Fruit fly (Drosophila melanogaster) whole organism, prepupa: ENCODE data around the gene cass.

Experiments used
- CG10669 ChIP-seq: fragments of 200-800 bp; sonication (Bioruptor generic); optimal IDR thresholded peaks from 3 replicates; lab custom pipeline; 2018; ENCODE audit warnings: missing biosample characterization, mild to moderate bottlenecking, missing genetic modification characterization, moderate library complexity
- CG11902 ChIP-seq: fragments of 200-800 bp; sonication (Bioruptor generic); optimal IDR thresholded peaks from 3 replicates; lab custom pipeline; 2016; ENCODE audit warnings: missing biosample characterization, missing genetic modification characterization
- CG16779 ChIP-seq: fragments of 200-800 bp; sonication (Bioruptor generic); optimal IDR thresholded peaks from 3 replicates; lab custom pipeline; 2017; ENCODE audit warnings: missing biosample characterization, mild to moderate bottlenecking, missing genetic modification characterization
- CG8632 ChIP-seq: fragments of 200-800 bp; sonication (Bioruptor generic); optimal IDR thresholded peaks from 3 replicates; lab custom pipeline; 2016; ENCODE audit warnings: missing biosample characterization, missing genetic modification characterization
- Eip75B ChIP-seq: fragments of 200-800 bp; sonication (Bioruptor generic); optimal IDR thresholded peaks from 3 replicates; lab custom pipeline; 2016; ENCODE audit warnings: missing biosample characterization, missing genetic modification characterization
- Hr4 ChIP-seq: fragments of 200-800 bp; sonication (Bioruptor generic); optimal IDR thresholded peaks from 3 replicates; lab custom pipeline; 2016; ENCODE audit warnings: missing biosample characterization, missing genetic modification characterization
- Sox15 ChIP-seq: fragments of 200-800 bp; sonication (Bioruptor generic); optimal IDR thresholded peaks from 3 replicates; lab custom pipeline; 2016; ENCODE audit warnings: missing biosample characterization, missing genetic modification characterization
- svp ChIP-seq: fragments of 200-800 bp; sonication (Bioruptor generic); peaks from one replicate; lab custom pipeline; 2016; ENCODE audit warnings: missing biosample characterization, missing genetic modification characterization

DNA sequence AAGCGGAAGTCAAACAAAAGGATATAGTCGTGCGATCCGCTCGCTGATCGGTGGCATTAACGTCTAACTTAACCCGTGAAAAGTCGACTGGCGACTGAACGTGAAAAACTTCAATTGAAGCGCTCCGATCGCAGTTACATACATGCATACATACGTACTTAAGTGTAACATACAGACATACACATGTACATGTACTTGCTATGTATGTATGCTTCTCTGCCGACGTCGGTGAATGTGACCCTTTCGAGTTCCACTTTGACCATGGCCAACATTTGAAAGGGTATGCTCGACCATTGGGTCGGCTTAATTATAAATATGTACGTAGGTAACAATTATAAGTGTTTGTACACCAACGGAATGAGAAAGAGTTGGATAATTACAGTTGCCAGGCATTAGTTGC, 19.4 kb upstream of the cass start, which contains the start of gene qua:
- no peak for TF ChIP-seq Eip75B
- TF ChIP-seq CG11902 (GFP tag; lab: Kevin White, UChicago), result no peak
- no peak for TF ChIP-seq Sox15 (GFP tag; lab: Kevin White, UChicago)
- no peak for TF ChIP-seq CG8632 (GFP tag; lab: Kevin White, UChicago)
- no peak for TF ChIP-seq CG10669
- TF ChIP-seq CG16779, result no peak
- TF ChIP-seq Hr4 (GFP tag; lab: Kevin White, UChicago), result no peak
- TF ChIP-seq svp (GFP tag; lab: Kevin White, UChicago), result no peak
